Fruit fly (Drosophila melanogaster) whole organism, wandering third instar larva: ENCODE data around the gene Chd1.

Experiments
- Abd-B ChIP-seq: fragments of >200 bp; optimal IDR thresholded peaks from 2 replicates; lab custom pipeline; 2017; ENCODE audit warnings: missing biosample characterization, missing genetic modification characterization
- CG32264 ChIP-seq: fragments of 200-800 bp; sonication (Bioruptor generic); optimal IDR thresholded peaks from 2 replicates; lab custom pipeline; 2016; ENCODE audit warnings: missing biosample characterization, missing genetic modification characterization
- Dfd ChIP-seq: fragments of >200 bp; optimal IDR thresholded peaks from 2 replicates; lab custom pipeline; 2017; ENCODE audit warnings: missing biosample characterization, missing genetic modification characterization
- HLH106 ChIP-seq: fragments of 200-800 bp; optimal IDR thresholded peaks from 3 replicates; lab custom pipeline; 2019; ENCODE audit warnings: missing biosample characterization, mild to moderate bottlenecking, missing genetic modification characterization, moderate library complexity
- Jra ChIP-seq: sonication (Bioruptor generic); optimal IDR thresholded peaks from 2 replicates; lab custom pipeline; 2016; ENCODE audit warnings: missing biosample characterization, missing genetic modification characterization
- Myc ChIP-seq: fragments of >200 bp; optimal IDR thresholded peaks from 2 replicates; lab custom pipeline; 2017
- dmrt93B ChIP-seq: fragments of 200-800 bp; sonication (Bioruptor generic); optimal IDR thresholded peaks from 2 replicates; lab custom pipeline; 2018; ENCODE audit warnings: missing biosample characterization, mild to moderate bottlenecking, missing genetic modification characterization
- fru ChIP-seq: fragments of 200-800 bp; sonication (Bioruptor generic); optimal IDR thresholded peaks from 3 replicates; lab custom pipeline; 2016; ENCODE audit warnings: missing biosample characterization, mild to moderate bottlenecking, missing genetic modification characterization
- h ChIP-seq: fragments of 200-800 bp; sonication (Bioruptor generic); optimal IDR thresholded peaks from 3 replicates; lab custom pipeline; 2016; ENCODE audit warnings: missing biosample characterization, mild to moderate bottlenecking, missing genetic modification characterization
- psq ChIP-seq: fragments of 200-800 bp; sonication (Bioruptor generic); optimal IDR thresholded peaks from 3 replicates; lab custom pipeline; 2017; ENCODE audit warnings: missing biosample characterization, mild to moderate bottlenecking, missing genetic modification characterization, moderate library complexity
- rgr ChIP-seq: fragments of 200-800 bp; sonication (Bioruptor generic); optimal IDR thresholded peaks from 3 replicates; lab custom pipeline; 2016; ENCODE audit warnings: missing biosample characterization, mild to moderate bottlenecking, missing genetic modification characterization
- sage ChIP-seq: fragments of 200-800 bp; sonication (Bioruptor generic); optimal IDR thresholded peaks from 2 replicates; lab custom pipeline; 2016; ENCODE audit warnings: missing biosample characterization, mild to moderate bottlenecking, missing genetic modification characterization
- sv ChIP-seq: fragments of 200-800 bp; sonication (Bioruptor generic); optimal IDR thresholded peaks from 3 replicates; lab custom pipeline; 2016; ENCODE audit warnings: missing biosample characterization, missing genetic modification characterization
- woc ChIP-seq: sonication (Bioruptor generic); optimal IDR thresholded peaks from 2 replicates; lab custom pipeline; 2016; ENCODE audit warnings: missing biosample characterization, mild to moderate bottlenecking, missing genetic modification characterization

dm6 chr2L:3006925-3007426 lies 19.5 kb upstream of the Chd1 start:
- TF ChIP-seq dmrt93B (GFP tag; lab: Kevin White, UChicago): no peak
- no peak for TF ChIP-seq psq
- TF ChIP-seq Myc (lab: Kevin White, UChicago): no peak
- no peak for TF ChIP-seq sage
- no peak for TF ChIP-seq rgr (GFP tag; lab: Kevin White, UChicago)
- no peak for TF ChIP-seq fru (GFP tag; lab: Kevin White, UChicago)
- TF ChIP-seq h (GFP tag; lab: Kevin White, UChicago): no peak
- TF ChIP-seq woc (GFP tag; lab: Kevin White, UChicago): no peak
- no peak for TF ChIP-seq CG32264 (GFP tag; lab: Kevin White, UChicago)
- no peak for TF ChIP-seq Abd-B (GFP tag; lab: Kevin White, UChicago)
- TF ChIP-seq HLH106 (tag; lab: Kevin White, UChicago): no peak
- TF ChIP-seq Jra (GFP tag; lab: Kevin White, UChicago): no peak
- no peak for TF ChIP-seq sv (GFP tag; lab: Kevin White, UChicago)
- no peak for TF ChIP-seq Dfd (GFP tag; lab: Kevin White, UChicago)
